Worm (Caenorhabditis elegans) whole organism, L2 larva: ENCODE results near the gene lyst-1.
A peak's percentile ranks its signal among the peaks of the same experiment; 100 is the strongest.

Source experiments
- C34F6.9 ChIP-seq: fragments of 150-350 bp; optimal IDR thresholded peaks from 2 replicates; lab custom pipeline; 2014; ENCODE audit warnings: missing biosample characterization, missing genetic modification characterization
- R02D3.7 ChIP-seq: fragments of 150-350 bp; optimal IDR thresholded peaks from 2 replicates; lab custom pipeline; 2014; ENCODE audit warnings: missing biosample characterization, missing genetic modification characterization
- Y55F3AM.14 ChIP-seq: fragments of 200-800 bp; sonication (Bioruptor generic); optimal IDR thresholded peaks from 2 replicates; lab custom pipeline; 2018; ENCODE audit warnings: mild to moderate bottlenecking, missing genetic modification characterization, missing compliant biosample characterization
- ZK546.5 ChIP-seq: sonication (generic microtip); optimal IDR thresholded peaks from 2 replicates; lab custom pipeline; 2017; ENCODE audit warnings: missing biosample characterization, missing genetic modification characterization
- alr-1 ChIP-seq: fragments of 150-350 bp; optimal IDR thresholded peaks from 2 replicates; lab custom pipeline; 2014; ENCODE audit warnings: missing biosample characterization, missing genetic modification characterization
- ama-1 ChIP-seq: fragments of 150-350 bp; optimal IDR thresholded peaks from 2 replicates; lab custom pipeline; 2018; ENCODE audit warnings: inconsistent platforms
- blmp-1 ChIP-seq: sonication (generic microtip); optimal IDR thresholded peaks from 2 replicates; lab custom pipeline; 2017; ENCODE audit warnings: missing genetic modification characterization, mild to moderate bottlenecking, missing compliant biosample characterization, antibody characterized with exemption, moderate library complexity; ENCODE audit not compliant: insufficient read depth
- ceh-16 ChIP-seq: fragments of 150-350 bp; optimal IDR thresholded peaks from 2 replicates; lab custom pipeline; 2014; ENCODE audit warnings: missing biosample characterization, missing genetic modification characterization
- ceh-82 ChIP-seq: fragments of 150-350 bp; optimal IDR thresholded peaks from 2 replicates; lab custom pipeline; 2014; ENCODE audit warnings: missing biosample characterization, missing genetic modification characterization
- dmd-4 ChIP-seq: sonication (generic microtip); optimal IDR thresholded peaks from 2 replicates; lab custom pipeline; 2017; ENCODE audit warnings: missing biosample characterization, missing genetic modification characterization
- elt-1 ChIP-seq: fragments of 150-350 bp; optimal IDR thresholded peaks from 2 replicates; lab custom pipeline; 2014; ENCODE audit warnings: missing biosample characterization, missing genetic modification characterization
- elt-3 ChIP-seq: sonication (generic microtip); optimal IDR thresholded peaks from 2 replicates; lab custom pipeline; 2017; ENCODE audit warnings: missing biosample characterization, missing genetic modification characterization
- fos-1 ChIP-seq: fragments of 150-350 bp; optimal IDR thresholded peaks from 2 replicates; lab custom pipeline; 2014; ENCODE audit warnings: missing biosample characterization, missing genetic modification characterization
- gmeb-1 ChIP-seq: fragments of 150-350 bp; optimal IDR thresholded peaks from 2 replicates; lab custom pipeline; 2014; ENCODE audit warnings: missing biosample characterization, missing genetic modification characterization
- lin-11 ChIP-seq: fragments of 150-350 bp; sonication (generic microtip); optimal IDR thresholded peaks from 2 replicates; lab custom pipeline; 2014; ENCODE audit warnings: missing biosample characterization, missing genetic modification characterization, inconsistent platforms, mixed read lengths
- lin-13 ChIP-seq: fragments of 150-350 bp; optimal IDR thresholded peaks from 2 replicates; lab custom pipeline; 2014; ENCODE audit warnings: missing biosample characterization, missing genetic modification reagents, missing genetic modification characterization
- lin-39 ChIP-seq: fragments of 150-350 bp; optimal IDR thresholded peaks from 2 replicates; lab custom pipeline; 2014; ENCODE audit warnings: missing biosample characterization, missing genetic modification reagents, missing genetic modification characterization
- lsy-2 ChIP-seq, 2 experiments: fragments of 150-350 bp in 1 of 2; sonication (generic microtip) in 1 of 2; optimal IDR thresholded peaks; 2 replicates each; lab custom pipeline; 2014 to 2017; ENCODE audit warnings: missing biosample characterization in 2 of 2, missing genetic modification characterization in 2 of 2
- mab-5 ChIP-seq: fragments of 150-350 bp; optimal IDR thresholded peaks from 2 replicates; lab custom pipeline; 2014; ENCODE audit warnings: missing biosample characterization, missing genetic modification characterization
- mbf-1 ChIP-seq: sonication (generic microtip); optimal IDR thresholded peaks from 2 replicates; lab custom pipeline; 2017; ENCODE audit warnings: missing biosample characterization, missing genetic modification characterization
- mdl-1 ChIP-seq, 2 experiments: fragments of 150-350 bp in 1 of 2; sonication (generic microtip) in 1 of 2; optimal IDR thresholded peaks; 2 replicates each; lab custom pipeline; 2017; ENCODE audit warnings: missing biosample characterization in 2 of 2, missing genetic modification characterization in 2 of 2
- nhr-10 ChIP-seq: sonication (generic microtip); optimal IDR thresholded peaks from 2 replicates; lab custom pipeline; 2017; ENCODE audit warnings: missing biosample characterization, missing genetic modification characterization
- nhr-11 ChIP-seq: fragments of 150-350 bp; optimal IDR thresholded peaks from 2 replicates; lab custom pipeline; 2014; ENCODE audit warnings: missing biosample characterization, missing genetic modification characterization
- nhr-12 ChIP-seq: fragments of 150-350 bp; optimal IDR thresholded peaks from 2 replicates; lab custom pipeline; 2014; ENCODE audit warnings: missing biosample characterization, missing genetic modification characterization
- nhr-21 ChIP-seq: fragments of 150-350 bp; optimal IDR thresholded peaks from 2 replicates; lab custom pipeline; 2014; ENCODE audit warnings: missing biosample characterization, missing genetic modification characterization
- nhr-23 ChIP-seq: fragments of 150-350 bp; optimal IDR thresholded peaks from 2 replicates; lab custom pipeline; 2014; ENCODE audit warnings: missing biosample characterization, missing genetic modification reagents, missing genetic modification characterization
- nhr-237 ChIP-seq: fragments of 150-350 bp; optimal IDR thresholded peaks from 2 replicates; lab custom pipeline; 2014; ENCODE audit warnings: missing biosample characterization, missing genetic modification characterization
- nhr-25 ChIP-seq: fragments of 150-350 bp; sonication (generic microtip); optimal IDR thresholded peaks from 3 replicates; lab custom pipeline; 2014; ENCODE audit warnings: missing biosample characterization, missing genetic modification characterization
- nhr-77 ChIP-seq: fragments of 150-350 bp; optimal IDR thresholded peaks from 2 replicates; lab custom pipeline; 2014; ENCODE audit warnings: missing biosample characterization, missing genetic modification characterization
- skn-1 ChIP-seq: sonication (generic microtip); optimal IDR thresholded peaks from 2 replicates; lab custom pipeline; 2017; ENCODE audit warnings: missing biosample characterization, missing genetic modification characterization
- sma-3 ChIP-seq: sonication (generic microtip); optimal IDR thresholded peaks from 2 replicates; lab custom pipeline; 2016; ENCODE audit warnings: missing genetic modification reagents, missing genetic modification characterization, missing compliant biosample characterization
- sma-9 ChIP-seq, 2 experiments: fragments of 150-350 bp in 1 of 2; sonication (generic microtip) in 1 of 2; optimal IDR thresholded peaks; 2 replicates each; lab custom pipeline; 2014 to 2016; ENCODE audit warnings: missing genetic modification characterization in 2 of 2, mild to moderate bottlenecking in 1 of 2, missing biosample characterization in 1 of 2, missing compliant biosample characterization in 1 of 2, missing genetic modification reagents in 1 of 2, moderate library complexity in 1 of 2
- snpc-4 ChIP-seq: fragments of 150-350 bp; optimal IDR thresholded peaks from 2 replicates; lab custom pipeline; 2014; ENCODE audit warnings: missing biosample characterization, missing genetic modification characterization
- unc-39 ChIP-seq: fragments of 150-350 bp; optimal IDR thresholded peaks from 2 replicates; lab custom pipeline; 2014; ENCODE audit warnings: missing biosample characterization, missing genetic modification characterization
- unc-55 ChIP-seq: fragments of 150-350 bp; sonication (generic microtip); optimal IDR thresholded peaks from 3 replicates; lab custom pipeline; 2014; ENCODE audit warnings: missing biosample characterization, missing genetic modification reagents, missing genetic modification characterization
- unc-62 ChIP-seq: fragments of 150-350 bp; optimal IDR thresholded peaks from 2 replicates; lab custom pipeline; 2014; ENCODE audit warnings: missing biosample characterization, missing genetic modification reagents, missing genetic modification characterization
- zag-1 ChIP-seq: fragments of 150-350 bp; optimal IDR thresholded peaks from 2 replicates; lab custom pipeline; 2014; ENCODE audit warnings: missing biosample characterization, missing genetic modification characterization
- ztf-1 ChIP-seq: fragments of 200-800 bp; sonication (Bioruptor generic); conservative IDR thresholded peaks from 2 replicates; pipeline ENCODE4 v1.3.6; 2022; ENCODE audit warnings: missing genetic modification characterization, missing compliant biosample characterization
- ztf-11 ChIP-seq: sonication (generic microtip); optimal IDR thresholded peaks from 2 replicates; lab custom pipeline; 2017; ENCODE audit warnings: missing biosample characterization, missing genetic modification characterization
- ztf-4 ChIP-seq: fragments of 150-350 bp; optimal IDR thresholded peaks from 2 replicates; lab custom pipeline; 2014; ENCODE audit warnings: missing biosample characterization, missing genetic modification characterization

The lyst-1 gene

DNA sequence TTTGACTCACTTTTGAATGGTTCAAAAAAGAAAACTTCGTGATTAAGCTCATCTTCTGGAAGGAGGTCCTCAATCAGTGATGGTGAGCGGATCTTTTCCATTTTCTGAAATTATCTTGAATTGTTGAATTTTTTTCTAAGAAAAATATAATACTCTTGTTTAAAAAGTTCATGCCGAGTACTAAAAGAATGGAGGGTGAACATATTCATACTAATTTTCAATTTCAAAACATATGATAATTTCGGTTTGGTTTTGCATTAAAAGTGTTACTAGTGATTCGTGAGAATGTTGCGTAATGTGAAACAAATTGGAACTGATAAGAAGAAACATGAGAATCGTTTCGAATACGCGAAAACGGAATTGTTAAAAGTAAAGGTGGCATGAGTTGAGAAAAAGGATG, at the start of gene lyst-1:
lyst-1 (minus strand) TSS at position 101 of the 400 bp plus-strand sequence.
- TF ChIP-seq unc-39 (tag; lab: Kevin White, UChicago), result no peak
- no peak for TF ChIP-seq R02D3.7
- TF ChIP-seq sma-9 (GFP tag; optimal IDR thresholded peaks at IDR 0.05; lab: Kevin White, UChicago), result no peak
- TF ChIP-seq sma-9 (tag; optimal IDR thresholded peaks at IDR 0.05; lab: Kevin White, UChicago), result no peak
- TF ChIP-seq fos-1 (tag; lab: Kevin White, UChicago), result peak; percentile 14
- no peak for TF ChIP-seq lin-11 (tag; lab: Kevin White, UChicago)
- TF ChIP-seq nhr-11 (tag; lab: Kevin White, UChicago), result no peak

DNA sequence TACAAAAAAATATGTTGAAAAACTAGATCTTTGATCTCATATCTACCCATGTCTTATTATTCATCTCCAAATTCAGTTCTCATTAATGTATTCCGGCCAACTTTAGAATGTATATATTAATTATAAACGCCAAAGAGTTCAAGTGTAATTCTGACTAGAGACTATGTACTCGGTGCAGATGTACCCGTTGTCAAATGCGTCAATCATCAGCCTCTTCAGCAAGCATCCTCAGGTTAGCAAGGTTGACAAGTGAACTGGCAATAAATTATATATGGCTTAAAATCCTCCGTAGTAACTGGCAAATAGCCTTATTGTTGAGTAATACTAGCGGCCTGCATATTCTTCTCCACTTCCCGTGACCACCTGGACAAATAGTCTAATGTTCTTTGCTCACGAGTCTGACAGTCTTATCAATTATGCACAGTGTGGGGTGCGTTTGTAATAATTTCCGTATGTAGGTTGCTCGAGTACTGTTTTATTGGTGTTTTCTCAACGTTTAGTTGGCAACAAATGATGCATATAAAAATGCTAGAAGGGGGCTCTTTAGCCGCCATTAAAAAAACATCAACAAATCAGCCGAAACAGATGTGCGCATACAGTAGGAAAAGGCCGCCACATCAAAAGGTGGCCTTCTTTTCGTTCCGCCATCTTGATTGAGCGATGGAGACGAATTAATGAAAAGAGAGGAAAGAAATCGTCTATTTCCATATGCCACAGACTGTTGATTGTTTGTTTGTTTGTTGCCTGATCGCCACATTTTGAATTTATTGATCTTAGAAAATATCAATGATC, 47.5 kb upstream of the lyst-1 start:
- TF ChIP-seq sma-3 (GFP tag; lab: Kevin White, UChicago) (no peak), ceh-16 (peak; percentile 4), sma-9 (GFP tag; optimal IDR thresholded peaks at IDR 0.05; lab: Kevin White, UChicago) (peak; percentile 60), sma-9 (tag; optimal IDR thresholded peaks at IDR 0.05; lab: Kevin White, UChicago) (no peak), nhr-25 (tag; lab: Kevin White, UChicago) (peak; percentile 13)

DNA sequence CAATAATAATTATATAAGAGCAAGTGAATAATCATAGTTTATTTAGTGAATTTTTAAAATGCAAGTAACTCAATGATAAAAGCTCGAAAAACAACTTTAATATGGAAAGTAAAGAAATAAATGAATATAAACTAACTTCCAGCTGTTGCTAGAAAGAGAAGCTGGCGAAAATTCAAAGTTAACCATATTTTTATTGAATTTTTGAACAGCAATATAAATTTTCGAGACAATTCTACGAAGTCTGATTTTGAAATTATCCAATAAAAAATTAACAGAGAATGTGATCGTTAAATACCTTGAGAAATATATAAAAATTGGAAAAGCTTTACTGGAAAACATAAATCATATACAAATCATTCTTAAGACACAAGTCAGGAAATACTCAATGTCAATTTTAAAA, 45.6 kb upstream of the lyst-1 start:
- TF ChIP-seq elt-1 (tag; lab: Kevin White, UChicago) (no peak), ZK546.5 (tag; lab: Kevin White, UChicago) (no peak), mdl-1 (tag; optimal IDR thresholded peaks at IDR 0.05; lab: Kevin White, UChicago) (no peak), fos-1 (tag; lab: Kevin White, UChicago) (no peak), dmd-4 (no peak), lin-11 (tag; lab: Kevin White, UChicago) (no peak), elt-3 (tag; lab: Kevin White, UChicago) (no peak), nhr-12 (tag; lab: Kevin White, UChicago) (no peak), mbf-1 (tag; lab: Kevin White, UChicago) (no peak), Y55F3AM.14 (GFP tag; lab: Kevin White, UChicago) (no peak), unc-55 (no peak), gmeb-1 (tag; lab: Kevin White, UChicago) (no peak), unc-62 (GFP tag; lab: Kevin White, UChicago) (no peak), alr-1 (tag; lab: Kevin White, UChicago) (no peak), C34F6.9 (no peak)

DNA sequence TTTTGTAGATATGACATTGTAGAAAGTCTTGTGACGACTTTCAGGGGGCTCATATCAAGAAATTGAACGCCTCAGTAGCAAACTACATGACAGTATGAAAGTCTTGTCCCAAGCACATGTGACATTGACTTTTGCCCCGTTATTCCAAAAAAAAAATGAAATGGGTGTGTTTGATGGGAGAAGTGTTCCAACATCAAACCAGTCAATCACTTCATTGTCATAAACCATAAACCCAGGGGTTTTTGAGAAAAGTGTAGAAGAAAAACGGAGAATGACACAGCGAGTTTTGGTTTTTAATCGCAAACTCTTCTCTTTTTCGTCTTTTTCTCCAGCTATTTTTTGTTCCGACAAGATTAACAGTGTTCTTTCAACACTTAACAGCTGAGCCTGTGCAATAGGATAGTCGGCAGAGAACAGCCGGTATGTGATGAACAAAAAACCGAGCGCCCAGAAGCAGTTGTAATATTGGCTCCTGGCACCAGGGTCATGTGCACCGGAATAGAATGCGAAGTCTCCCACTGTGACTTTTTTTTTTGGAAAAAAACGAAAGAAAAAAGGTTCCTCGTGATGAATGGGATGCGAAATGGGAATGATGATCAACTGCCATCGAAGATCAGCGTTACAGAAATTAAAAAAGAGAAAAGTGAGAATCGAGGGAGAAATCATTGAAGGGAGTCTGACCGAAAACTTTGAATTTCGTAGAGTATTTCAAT, 45.1 kb upstream of the lyst-1 start:
- TF ChIP-seq unc-39 (tag; lab: Kevin White, UChicago) (no peak), lsy-2 (tag; optimal IDR thresholded peaks at IDR 0.05; lab: Kevin White, UChicago) (peak in 1 of 2 experiments; percentile 15), sma-9 (GFP tag; optimal IDR thresholded peaks at IDR 0.05; lab: Kevin White, UChicago) (peak; percentile 61), sma-9 (tag; optimal IDR thresholded peaks at IDR 0.05; lab: Kevin White, UChicago) (no peak), ama-1 (no peak), ztf-4 (no peak), nhr-12 (tag; lab: Kevin White, UChicago) (no peak), gmeb-1 (tag; lab: Kevin White, UChicago) (no peak), C34F6.9 (no peak), nhr-237 (tag; lab: Kevin White, UChicago) (no peak)

DNA sequence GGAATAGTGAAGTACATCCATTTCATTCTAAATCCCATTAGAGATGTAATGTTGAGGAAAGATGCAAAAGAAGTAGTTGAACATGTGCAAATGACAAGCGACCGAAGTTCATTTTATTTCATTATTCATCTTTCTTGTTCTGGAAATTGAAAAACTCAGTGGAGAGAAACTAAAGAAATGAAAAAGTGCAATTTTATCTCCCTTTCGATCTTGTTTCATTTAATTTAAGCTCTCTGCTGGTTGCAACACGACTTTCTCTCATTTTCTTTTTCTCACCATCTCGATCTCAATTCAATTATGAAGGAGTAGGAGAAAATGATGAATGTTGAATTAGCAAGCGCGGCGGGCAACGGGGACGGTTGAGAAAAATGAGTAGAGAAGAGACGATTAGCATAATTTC, 43.4 kb upstream of the lyst-1 start:
- TF ChIP-seq lin-13 (no peak), dmd-4 (no peak), ztf-1 (no peak), skn-1 (tag; lab: Kevin White, UChicago) (no peak), snpc-4 (no peak), ztf-11 (tag; lab: Kevin White, UChicago) (no peak), nhr-10 (tag; lab: Kevin White, UChicago) (no peak), lsy-2 (tag; optimal IDR thresholded peaks at IDR 0.05; lab: Kevin White, UChicago) (peak in 1 of 2 experiments; percentile 42), nhr-23 (tag; lab: Kevin White, UChicago) (no peak), mab-5 (no peak), nhr-11 (tag; lab: Kevin White, UChicago) (no peak), nhr-237 (tag; lab: Kevin White, UChicago) (no peak), ama-1 (no peak), zag-1 (tag; lab: Kevin White, UChicago) (no peak), alr-1 (tag; lab: Kevin White, UChicago) (no peak), lin-39 (tag; lab: Kevin White, UChicago) (no peak), elt-1 (tag; lab: Kevin White, UChicago) (no peak), blmp-1 (tag; lab: Kevin White, UChicago) (no peak), C34F6.9 (peak; percentile 31), fos-1 (tag; lab: Kevin White, UChicago) (no peak), sma-9 (GFP tag; optimal IDR thresholded peaks at IDR 0.05; lab: Kevin White, UChicago) (peak; percentile 26), sma-9 (tag; optimal IDR thresholded peaks at IDR 0.05; lab: Kevin White, UChicago) (no peak), gmeb-1 (tag; lab: Kevin White, UChicago) (no peak), nhr-21 (tag; lab: Kevin White, UChicago) (no peak), nhr-25 (tag; lab: Kevin White, UChicago) (no peak), ceh-82 (no peak), lin-11 (tag; lab: Kevin White, UChicago) (no peak), nhr-77 (tag; lab: Kevin White, UChicago) (no peak)
